Fruit fly (Drosophila melanogaster) whole organism, embryonic: ENCODE results near the gene Mocs2A.

Source experiments
- Atf3 ChIP-seq: fragments of 200-800 bp; sonication (Bioruptor generic); optimal IDR thresholded peaks from 3 replicates; lab custom pipeline; 2016; ENCODE audit warnings: missing biosample characterization, missing genetic modification characterization
- CG15269 ChIP-seq: fragments of 200-800 bp; sonication (Bioruptor generic); optimal IDR thresholded peaks from 2 replicates; lab custom pipeline; 2018; ENCODE audit warnings: missing biosample characterization, mild to moderate bottlenecking, missing genetic modification characterization, moderate library complexity
- CG15696 ChIP-seq: fragments of 200-800 bp; sonication (Bioruptor generic); optimal IDR thresholded peaks from 2 replicates; lab custom pipeline; 2019; ENCODE audit warnings: missing biosample characterization, mild to moderate bottlenecking, missing genetic modification characterization, moderate library complexity
- CG16815 ChIP-seq: fragments of 200-800 bp; sonication (Bioruptor generic); optimal IDR thresholded peaks from 3 replicates; lab custom pipeline; 2017; ENCODE audit warnings: missing biosample characterization, mild to moderate bottlenecking, missing genetic modification characterization
- CG16863 ChIP-seq: fragments of 200-800 bp; sonication (Bioruptor generic); optimal IDR thresholded peaks from 3 replicates; lab custom pipeline; 2016; ENCODE audit warnings: missing biosample characterization, missing genetic modification characterization
- CG17361 ChIP-seq: fragments of 200-800 bp; sonication (Bioruptor generic); IDR thresholded peaks from 3 replicates; pipeline ENCODE4 v1.3.6; 2022; ENCODE audit warnings: missing biosample characterization, missing genetic modification characterization
- CG2199 ChIP-seq: fragments of 200-800 bp; sonication (Bioruptor generic); IDR thresholded peaks from 3 replicates; pipeline ENCODE4 v1.3.6; 2022; ENCODE audit warnings: missing biosample characterization, missing genetic modification characterization
- CG3281 ChIP-seq: fragments of 200-800 bp; sonication (Bioruptor generic); optimal IDR thresholded peaks from 3 replicates; lab custom pipeline; 2017; ENCODE audit warnings: missing biosample characterization, mild to moderate bottlenecking, missing genetic modification characterization
- CG6683 ChIP-seq: fragments of 200-800 bp; sonication (Bioruptor generic); optimal IDR thresholded peaks from 2 replicates; lab custom pipeline; 2017; ENCODE audit warnings: missing biosample characterization, mild to moderate bottlenecking, missing genetic modification characterization, missing genetic modification reagents
- CG8765 ChIP-seq: fragments of 200-800 bp; sonication (Bioruptor generic); IDR thresholded peaks from 2 replicates; pipeline ENCODE4 v1.3.6; 2022; ENCODE audit warnings: missing biosample characterization, missing genetic modification characterization
- CG9215 ChIP-seq: fragments of 200-800 bp; sonication (Bioruptor generic); IDR thresholded peaks from 2 replicates; pipeline ENCODE4 v1.3.6; 2022; ENCODE audit warnings: missing biosample characterization, missing genetic modification characterization
- CoRest ChIP-seq: fragments of 200-800 bp; sonication (Bioruptor generic); optimal IDR thresholded peaks from 3 replicates; lab custom pipeline; 2018; ENCODE audit warnings: missing biosample characterization, mild to moderate bottlenecking, missing genetic modification characterization, moderate library complexity
- Dip2 ChIP-seq: fragments of 200-800 bp; sonication (Bioruptor generic); IDR thresholded peaks from 2 replicates; pipeline ENCODE4 v1.3.6; 2022; ENCODE audit warnings: missing biosample characterization, missing genetic modification characterization
- Doc3 ChIP-seq: fragments of 200-800 bp; sonication (Bioruptor generic); IDR thresholded peaks from 3 replicates; pipeline ENCODE4 v1.3.6; 2022; ENCODE audit warnings: missing biosample characterization, missing genetic modification characterization; ENCODE audit not compliant: partially characterized antibody
- Ets65A ChIP-seq: fragments of 200-800 bp; sonication (Bioruptor generic); peaks from one replicate; lab custom pipeline; 2016; ENCODE audit warnings: missing biosample characterization, missing genetic modification characterization
- HHEX ChIP-seq: fragments of 200-800 bp; sonication (Bioruptor generic); optimal IDR thresholded peaks from 3 replicates; lab custom pipeline; 2017; ENCODE audit warnings: missing biosample characterization, mild to moderate bottlenecking, missing genetic modification characterization, missing genetic modification reagents
- HLH3B ChIP-seq: fragments of 200-800 bp; sonication (Bioruptor generic); IDR thresholded peaks from 2 replicates; pipeline ENCODE4 v1.3.6; 2022; ENCODE audit warnings: missing biosample characterization, missing genetic modification characterization
- HLHmδ ChIP-seq: fragments of 200-800 bp; sonication (Bioruptor generic); optimal IDR thresholded peaks from 2 replicates; lab custom pipeline; 2018; ENCODE audit warnings: missing biosample characterization, mild to moderate bottlenecking, missing genetic modification characterization, moderate library complexity
- Hand ChIP-seq: fragments of 200-800 bp; sonication (Bioruptor generic); optimal IDR thresholded peaks from 2 replicates; lab custom pipeline; 2017; ENCODE audit warnings: mild to moderate bottlenecking, missing biosample characterization, missing genetic modification reagents, missing genetic modification characterization
- Hey ChIP-seq: fragments of 200-800 bp; sonication (Bioruptor generic); optimal IDR thresholded peaks from 3 replicates; lab custom pipeline; 2018; ENCODE audit warnings: missing biosample characterization, mild to moderate bottlenecking, missing genetic modification characterization
- Hr39 ChIP-seq: fragments of >200 bp; optimal IDR thresholded peaks from 2 replicates; lab custom pipeline; 2017
- Hr51 ChIP-seq, 2 experiments: fragments of 200-800 bp; sonication (Bioruptor generic); optimal IDR thresholded peaks; 2 replicates in 1 of 2; 3 replicates in 1 of 2; lab custom pipeline; 2016 to 2018; ENCODE audit warnings: missing biosample characterization in 2 of 2, missing genetic modification characterization in 2 of 2, mild to moderate bottlenecking in 1 of 2, moderate library complexity in 1 of 2
- Mad ChIP-seq: fragments of 200-800 bp; sonication (Bioruptor generic); optimal IDR thresholded peaks from 2 replicates; lab custom pipeline; 2016; ENCODE audit warnings: missing biosample characterization, missing genetic modification characterization
- Neu2 ChIP-seq: fragments of 200-800 bp; sonication (Bioruptor generic); optimal IDR thresholded peaks from 3 replicates; lab custom pipeline; 2016; ENCODE audit warnings: missing biosample characterization, missing genetic modification characterization, borderline replicate concordance
- Poxn ChIP-seq: fragments of 200-800 bp; sonication (Bioruptor generic); IDR thresholded peaks from 2 replicates; pipeline ENCODE4 v1.3.6; 2022; ENCODE audit warnings: missing biosample characterization, missing genetic modification characterization
- Sox100B ChIP-seq: fragments of 200-800 bp; sonication (Bioruptor generic); optimal IDR thresholded peaks from 3 replicates; lab custom pipeline; 2018; ENCODE audit warnings: missing biosample characterization, mild to moderate bottlenecking, missing genetic modification characterization
- Spps ChIP-seq: fragments of 200-800 bp; sonication (Bioruptor generic); optimal IDR thresholded peaks from 2 replicates; lab custom pipeline; 2018; ENCODE audit warnings: missing biosample characterization, mild to moderate bottlenecking, missing genetic modification characterization
- Ssrp ChIP-seq: fragments of 200-800 bp; sonication (Bioruptor generic); optimal IDR thresholded peaks from 2 replicates; lab custom pipeline; 2018; ENCODE audit warnings: missing biosample characterization, mild to moderate bottlenecking, missing genetic modification characterization, moderate library complexity
- YL-1 ChIP-seq: fragments of 200-800 bp; sonication (Bioruptor generic); optimal IDR thresholded peaks from 3 replicates; lab custom pipeline; 2017; ENCODE audit warnings: missing biosample characterization, mild to moderate bottlenecking, missing genetic modification characterization
- abd-A ChIP-seq: fragments of 200-800 bp; sonication (Bioruptor generic); optimal IDR thresholded peaks from 3 replicates; lab custom pipeline; 2019; ENCODE audit warnings: missing biosample characterization, mild to moderate bottlenecking, missing genetic modification characterization, moderate library complexity
- bcd ChIP-seq: fragments of 200-800 bp; sonication (Bioruptor generic); optimal IDR thresholded peaks from 2 replicates; lab custom pipeline; 2017; ENCODE audit warnings: missing biosample characterization, mild to moderate bottlenecking, missing genetic modification characterization
- cg ChIP-seq: fragments of 200-800 bp; sonication (Bioruptor generic); optimal IDR thresholded peaks from 3 replicates; lab custom pipeline; 2019; ENCODE audit warnings: missing biosample characterization, mild to moderate bottlenecking, missing genetic modification characterization, moderate library complexity
- chn ChIP-seq: fragments of 200-800 bp; sonication (Bioruptor generic); optimal IDR thresholded peaks from 2 replicates; lab custom pipeline; 2016; ENCODE audit warnings: missing biosample characterization, missing genetic modification characterization
- crol ChIP-seq: fragments of 200-800 bp; sonication (Bioruptor generic); IDR thresholded peaks from 2 replicates; pipeline ENCODE4 v1.3.6; 2022; ENCODE audit warnings: missing biosample characterization, missing genetic modification characterization
- fd96Cb ChIP-seq: fragments of 200-800 bp; sonication (Bioruptor generic); optimal IDR thresholded peaks from 2 replicates; lab custom pipeline; 2018; ENCODE audit warnings: missing biosample characterization, mild to moderate bottlenecking, missing genetic modification characterization, moderate library complexity
- gce ChIP-seq: fragments of 200-800 bp; sonication (Bioruptor generic); IDR thresholded peaks from 3 replicates; pipeline ENCODE4 v1.3.6; 2022; ENCODE audit warnings: missing biosample characterization, missing genetic modification characterization
- gsb-n ChIP-seq: fragments of 200-800 bp; sonication (Bioruptor generic); optimal IDR thresholded peaks from 3 replicates; lab custom pipeline; 2018; ENCODE audit warnings: missing biosample characterization, mild to moderate bottlenecking, missing genetic modification characterization
- lola ChIP-seq, 3 experiments: fragments of >200 bp in 2 of 3; fragments of 200-800 bp in 1 of 3; sonication (Bioruptor generic) in 1 of 3; optimal IDR thresholded peaks; 2 replicates each; lab custom pipeline; 2017 to 2019; ENCODE audit warnings: missing biosample characterization in 3 of 3, missing genetic modification characterization in 3 of 3, mild to moderate bottlenecking in 1 of 3, moderate library complexity in 1 of 3
- nom ChIP-seq: fragments of 200-800 bp; sonication (Bioruptor generic); optimal IDR thresholded peaks from 2 replicates; lab custom pipeline; 2017; ENCODE audit warnings: missing biosample characterization, missing genetic modification characterization, mild to moderate bottlenecking, moderate library complexity, missing genetic modification reagents
- pros ChIP-seq: fragments of 200-800 bp; sonication (Bioruptor generic); optimal IDR thresholded peaks from 3 replicates; lab custom pipeline; 2019; ENCODE audit warnings: missing biosample characterization, mild to moderate bottlenecking, missing genetic modification characterization, moderate library complexity
- twi ChIP-seq: fragments of 200-800 bp; optimal IDR thresholded peaks from 2 replicates; lab custom pipeline; 2019; ENCODE audit warnings: missing biosample characterization, mild to moderate bottlenecking, missing genetic modification characterization, moderate library complexity
- wek ChIP-seq: fragments of 200-800 bp; sonication (Bioruptor generic); optimal IDR thresholded peaks from 3 replicates; lab custom pipeline; 2018; ENCODE audit warnings: missing biosample characterization, mild to moderate bottlenecking, missing genetic modification characterization, moderate library complexity

The Mocs2A gene

DNA sequence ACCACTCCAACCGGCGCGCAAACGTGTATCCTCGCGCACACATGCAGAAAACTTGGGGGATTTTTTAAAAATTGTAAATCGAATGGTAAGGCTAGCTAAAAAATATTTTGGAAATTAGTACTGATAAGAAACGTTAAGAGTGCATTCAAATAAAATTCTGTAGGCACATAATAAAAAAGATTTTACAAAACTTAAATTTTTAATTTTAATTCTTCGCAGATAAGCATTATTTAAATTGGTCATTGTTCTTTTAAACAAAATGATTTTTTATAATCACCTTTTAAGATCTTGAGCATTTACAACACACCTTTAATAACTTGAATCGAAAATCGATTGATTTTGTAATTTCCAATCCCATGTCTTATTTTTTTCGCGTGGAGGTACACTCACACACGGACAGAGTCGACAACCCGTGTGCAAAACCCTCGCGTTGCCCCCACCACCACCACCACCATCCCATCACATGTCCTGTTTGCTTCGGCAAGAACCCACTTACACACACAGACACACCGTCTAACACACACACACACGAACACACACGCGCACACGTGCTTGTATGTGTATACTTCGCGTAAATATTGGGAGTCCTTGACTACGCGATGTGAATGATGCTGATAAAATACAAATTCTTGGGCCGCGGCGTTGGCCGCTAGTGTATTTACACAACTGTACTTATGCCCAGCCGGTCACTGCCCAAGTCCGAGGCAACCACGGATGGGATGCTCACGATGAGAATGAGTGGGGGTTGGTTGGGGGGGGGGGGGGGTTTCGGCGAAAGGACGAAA lies 40.4 kb upstream of the Mocs2A start (continued):
- TF ChIP-seq Sox100B (GFP tag; lab: Kevin White, UChicago) (peak; percentile 8), gce (no peak), Hand (GFP tag; lab: Kevin White, UChicago) (no peak), HLHmδ (GFP tag; lab: Kevin White, UChicago) (no peak), Dip2 (GFP tag; lab: Robert Waterston, UW) (no peak), Poxn (GFP tag; lab: Robert Waterston, UW) (no peak), CG3281 (GFP tag; lab: Kevin White, UChicago) (peak; percentile 4), Neu2 (no peak), Hr39 (peak; percentile 21), crol (GFP tag; lab: Robert Waterston, UW) (peak; percentile 28; the same call in 1 of the 2 replicates), CoRest (peak; percentile 29), pros (GFP tag; lab: Kevin White, UChicago) (peak; percentile 54), Atf3 (GFP tag; lab: Kevin White, UChicago) (no peak), twi (tag; lab: Kevin White, UChicago) (no peak), Hr51 (GFP tag; optimal IDR thresholded peaks at IDR 0.05; lab: Kevin White, UChicago) (peak in 1 of 2 experiments; percentile 10), chn (no peak), lola (GFP tag; optimal IDR thresholded peaks at IDR 0.05; lab: Kevin White, UChicago) (peak in 1 of 3 experiments; percentile 0), Doc3 (GFP tag; lab: Robert Waterston, UW) (no peak), CG6683 (GFP tag; lab: Kevin White, UChicago) (no peak), cg (peak; percentile 67), Spps (tag; lab: Kevin White, UChicago) (no peak), wek (no peak), CG15696 (tag; lab: Kevin White, UChicago) (no peak), CG17361 (0 out of 3 replicates have a peak, but pooled peaks have one; percentile 33), bcd (no peak), CG16815 (GFP tag; lab: Kevin White, UChicago) (no peak), Mad (GFP tag; lab: Kevin White, UChicago) (no peak), CG2199 (GFP tag; lab: Robert Waterston, UW) (0 out of 3 replicates have a peak, but pooled peaks have one; percentile 34), CG15269 (tag; lab: Kevin White, UChicago) (peak; percentile 9), CG8765 (GFP tag; lab: Robert Waterston, UW) (no peak), HLH3B (GFP tag; lab: Robert Waterston, UW) (no peak), gsb-n (tag; lab: Kevin White, UChicago) (no peak), CG16863 (no peak)

DNA sequence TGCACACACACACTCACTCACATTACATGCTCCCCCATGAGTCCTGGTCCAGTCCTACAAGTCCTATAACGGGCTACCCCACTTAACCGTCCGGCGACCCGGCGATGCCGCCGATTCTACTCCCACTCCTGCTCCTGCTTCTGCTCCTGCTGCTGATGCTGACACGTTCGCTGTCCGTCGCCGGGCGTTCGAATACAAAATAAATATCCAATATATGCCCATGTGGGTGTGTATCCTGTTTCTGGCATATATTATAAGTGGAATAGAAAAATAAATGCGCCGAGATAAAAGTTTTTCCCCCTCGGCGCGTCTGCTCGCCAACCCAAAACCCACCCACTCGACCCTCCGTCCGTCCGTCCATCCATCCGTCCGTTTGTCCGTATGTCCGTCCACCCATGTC lies 39.6 kb upstream of the Mocs2A start:
- TF ChIP-seq gsb-n (tag; lab: Kevin White, UChicago): no peak
- TF ChIP-seq Hey (tag; lab: Kevin White, UChicago): peak; percentile 34
- peak; percentile 55 for TF ChIP-seq pros (GFP tag; lab: Kevin White, UChicago)
- TF ChIP-seq YL-1 (GFP tag; lab: Kevin White, UChicago): no peak
- no peak for TF ChIP-seq HHEX
- TF ChIP-seq nom: no peak
- TF ChIP-seq Ets65A (GFP tag; lab: Kevin White, UChicago): peak; percentile 52
- peak; percentile 51 for TF ChIP-seq crol (GFP tag; lab: Robert Waterston, UW)
- no peak for TF ChIP-seq CG9215 (GFP tag; lab: Robert Waterston, UW)
- peak; percentile 77 for TF ChIP-seq abd-A (tag; lab: Kevin White, UChicago)
- TF ChIP-seq fd96Cb (tag; lab: Kevin White, UChicago): no peak
- TF ChIP-seq Ssrp (tag; lab: Kevin White, UChicago): no peak
